Worm (Caenorhabditis elegans) whole organism, late embryonic: ENCODE results near the gene F13C5.2.

Source experiments
- F13H6.1 ChIP-seq: sonication (generic microtip); optimal IDR thresholded peaks from 2 replicates; lab custom pipeline; 2016; ENCODE audit warnings: missing genetic modification characterization, missing compliant biosample characterization
- K09A11.1 ChIP-seq: sonication (generic microtip); optimal IDR thresholded peaks from 2 replicates; lab custom pipeline; 2017; ENCODE audit warnings: antibody characterized with exemption, mild to moderate bottlenecking, missing genetic modification characterization, missing compliant biosample characterization; ENCODE audit not compliant: insufficient read depth
- ahr-1 ChIP-seq: sonication (generic microtip); optimal IDR thresholded peaks from 2 replicates; lab custom pipeline; 2016; ENCODE audit warnings: missing genetic modification characterization, missing compliant biosample characterization
- ama-1 ChIP-seq: fragments of 150-350 bp; optimal IDR thresholded peaks from 2 replicates; lab custom pipeline; 2014
- ceh-18 ChIP-seq: sonication (generic microtip); optimal IDR thresholded peaks from 2 replicates; lab custom pipeline; 2016; ENCODE audit warnings: missing genetic modification characterization, missing compliant biosample characterization
- ceh-22 ChIP-seq: sonication (generic microtip); optimal IDR thresholded peaks from 2 replicates; lab custom pipeline; 2017; ENCODE audit warnings: missing biosample characterization, missing genetic modification characterization
- ceh-24 ChIP-seq: sonication (generic microtip); optimal IDR thresholded peaks from 2 replicates; lab custom pipeline; 2016; ENCODE audit warnings: mild to moderate bottlenecking, missing genetic modification characterization, missing compliant biosample characterization
- ceh-30 ChIP-seq: fragments of 150-350 bp; optimal IDR thresholded peaks from 2 replicates; lab custom pipeline; 2014; ENCODE audit warnings: missing biosample characterization, missing genetic modification characterization
- ceh-48 ChIP-seq: sonication (generic microtip); optimal IDR thresholded peaks from 2 replicates; lab custom pipeline; 2016; ENCODE audit warnings: missing genetic modification characterization, inconsistent platforms, missing compliant biosample characterization
- ceh-9 ChIP-seq: sonication (generic microtip); optimal IDR thresholded peaks from 2 replicates; lab custom pipeline; 2016; ENCODE audit warnings: mild to moderate bottlenecking, missing genetic modification characterization, inconsistent platforms, missing compliant biosample characterization
- dve-1 ChIP-seq: sonication (generic microtip); optimal IDR thresholded peaks from 2 replicates; lab custom pipeline; 2017; ENCODE audit warnings: antibody characterized with exemption, mild to moderate bottlenecking, missing genetic modification characterization, missing compliant biosample characterization
- elt-2 ChIP-seq: sonication (generic microtip); optimal IDR thresholded peaks from 2 replicates; lab custom pipeline; 2016; ENCODE audit warnings: missing genetic modification reagents, missing genetic modification characterization, missing compliant biosample characterization
- elt-4 ChIP-seq: sonication (generic microtip); optimal IDR thresholded peaks from 2 replicates; lab custom pipeline; 2016; ENCODE audit warnings: missing genetic modification characterization, missing compliant biosample characterization
- ets-4 ChIP-seq: sonication (generic microtip); optimal IDR thresholded peaks from 2 replicates; lab custom pipeline; 2016; ENCODE audit warnings: missing genetic modification characterization, missing compliant biosample characterization
- fkh-6 ChIP-seq: sonication (generic microtip); optimal IDR thresholded peaks from 2 replicates; lab custom pipeline; 2016; ENCODE audit warnings: missing genetic modification characterization, missing compliant biosample characterization
- gmeb-2 ChIP-seq: sonication (generic microtip); optimal IDR thresholded peaks from 2 replicates; lab custom pipeline; 2016; ENCODE audit warnings: missing genetic modification characterization, inconsistent platforms, missing compliant biosample characterization
- hlh-30 ChIP-seq: sonication (generic microtip); optimal IDR thresholded peaks from 2 replicates; lab custom pipeline; 2017; ENCODE audit warnings: antibody characterized with exemption, missing genetic modification characterization, missing compliant biosample characterization; ENCODE audit not compliant: insufficient read depth
- nfya-1 ChIP-seq: sonication (generic microtip); optimal IDR thresholded peaks from 2 replicates; lab custom pipeline; 2017; ENCODE audit warnings: missing genetic modification characterization, mild to moderate bottlenecking, missing compliant biosample characterization, antibody characterized with exemption, moderate library complexity
- nhr-232 ChIP-seq: sonication (generic microtip); optimal IDR thresholded peaks from 2 replicates; lab custom pipeline; 2016; ENCODE audit warnings: missing genetic modification characterization, missing compliant biosample characterization
- npax-4 ChIP-seq: sonication (generic microtip); optimal IDR thresholded peaks from 2 replicates; lab custom pipeline; 2016; ENCODE audit warnings: missing genetic modification characterization, missing compliant biosample characterization
- odd-2 ChIP-seq: sonication (generic microtip); optimal IDR thresholded peaks from 2 replicates; lab custom pipeline; 2017; ENCODE audit warnings: antibody characterized with exemption, mild to moderate bottlenecking, missing genetic modification characterization, missing compliant biosample characterization
- pat-9 ChIP-seq: fragments of 200-800 bp; sonication (Bioruptor generic); optimal IDR thresholded peaks from 2 replicates; lab custom pipeline; 2018; ENCODE audit warnings: mild to moderate bottlenecking, missing genetic modification characterization, moderate library complexity, missing compliant biosample characterization
- pha-2 ChIP-seq: sonication (generic microtip); optimal IDR thresholded peaks from 2 replicates; lab custom pipeline; 2017; ENCODE audit warnings: mild to moderate bottlenecking, missing genetic modification characterization, missing compliant biosample characterization
- pqm-1 ChIP-seq: sonication (generic microtip); optimal IDR thresholded peaks from 2 replicates; lab custom pipeline; 2016; ENCODE audit warnings: missing genetic modification characterization, missing compliant biosample characterization
- pros-1 ChIP-seq: fragments of 150-350 bp; optimal IDR thresholded peaks from 2 replicates; lab custom pipeline; 2014; ENCODE audit warnings: missing biosample characterization, missing genetic modification reagents, missing genetic modification characterization
- rnt-1 ChIP-seq: sonication (generic microtip); optimal IDR thresholded peaks from 2 replicates; lab custom pipeline; 2016; ENCODE audit warnings: missing genetic modification characterization, missing compliant biosample characterization
- syd-9 ChIP-seq: sonication (generic microtip); optimal IDR thresholded peaks from 2 replicates; lab custom pipeline; 2016; ENCODE audit warnings: mild to moderate bottlenecking, missing genetic modification characterization, moderate library complexity, missing compliant biosample characterization
- unc-3 ChIP-seq, 2 experiments: fragments of 200-800 bp in 1 of 2; sonication (Bioruptor generic) in 1 of 2; sonication (generic microtip) in 1 of 2; conservative IDR thresholded peaks in 1 of 2; optimal IDR thresholded peaks in 1 of 2; 2 replicates each; pipeline versions ENCODE4 v1.3.6 to Lab custom; 2016 to 2022; ENCODE audit warnings: missing compliant biosample characterization in 2 of 2, missing genetic modification characterization in 2 of 2, missing genetic modification reagents in 1 of 2

The F13C5.2 gene

DNA sequence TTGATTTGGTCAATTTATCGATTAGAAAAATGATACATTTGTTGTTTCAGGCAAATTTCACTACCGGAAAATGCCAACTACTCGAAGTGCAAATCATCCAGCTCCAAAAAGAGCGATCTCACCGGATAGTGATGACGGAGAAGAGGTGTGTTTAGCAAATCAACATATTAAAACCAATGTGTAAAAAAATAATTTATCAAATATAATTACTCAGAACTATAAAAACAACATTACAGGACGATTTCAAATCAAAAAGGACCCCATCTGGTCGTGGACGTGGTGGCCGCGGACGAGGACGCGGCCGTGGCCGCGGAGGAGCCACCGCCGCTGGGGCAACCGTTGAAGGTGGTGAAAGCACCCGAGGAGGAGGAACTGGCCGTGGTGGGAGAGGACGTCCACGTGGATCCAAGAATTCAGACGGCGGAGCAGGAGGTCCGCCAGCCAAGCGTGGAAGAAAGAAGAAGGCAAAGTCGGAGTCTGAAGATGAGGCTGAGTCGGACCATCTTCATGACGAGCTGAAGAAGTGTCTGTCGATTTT lies at the start of gene F13C5.2:
Gene F13C5.2 (plus strand): TSS at position 51 of the 538 bp plus-strand sequence.
- no peak for TF ChIP-seq ceh-30 (tag; lab: Kevin White, UChicago)

- TF ChIP-seq ceh-9 (tag; lab: Kevin White, UChicago) (no peak), ceh-18 (tag; lab: Kevin White, UChicago) (no peak), ahr-1 (tag; lab: Kevin White, UChicago) (no peak), gmeb-2 (tag; lab: Kevin White, UChicago) (no peak)
Observed at ce11 chrX:551175-551729, 42.5 kb upstream of the F13C5.2 start, which contains the start of gene F57C12.2. F57C12.2 (minus strand) TSS chrX:551392.

ce11 chrX:553420-553819 lies 40.3 kb upstream of the F13C5.2 start:
- TF ChIP-seq nfya-1 (tag; lab: Kevin White, UChicago) = no peak
- TF ChIP-seq K09A11.1 = no peak
- no peak for TF ChIP-seq ceh-9 (tag; lab: Kevin White, UChicago)
- TF ChIP-seq ceh-22 (tag; lab: Kevin White, UChicago) = no peak
- no peak for TF ChIP-seq pros-1 (tag; lab: Kevin White, UChicago)
- TF ChIP-seq, all 69 proteins: peak for 0

DNA sequence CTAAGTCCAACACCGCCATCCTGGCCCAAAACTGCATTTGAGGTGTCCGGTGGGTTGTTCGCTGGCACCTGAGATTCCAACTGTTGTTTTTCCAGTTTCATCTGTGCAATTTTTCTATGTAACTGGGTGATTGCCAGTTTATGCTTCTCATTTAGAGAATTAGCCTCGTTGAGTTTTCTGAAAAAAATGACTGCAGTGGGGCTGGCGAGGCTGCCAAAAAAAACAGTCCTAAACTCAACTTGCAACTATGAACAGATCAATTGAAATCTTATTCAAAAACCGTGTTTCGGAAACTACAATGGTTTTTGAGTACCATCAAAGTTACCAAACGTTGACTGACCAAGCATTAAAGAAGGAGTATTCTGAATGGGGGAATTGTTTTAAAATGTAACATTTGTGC lies 39.9 kb upstream of the F13C5.2 start, which contains the start of gene F57C12.6:
Gene F57C12.6 (minus strand): TSS at position 101 of the 400 bp plus-strand sequence.
- TF ChIP-seq ceh-48 (tag; lab: Kevin White, UChicago) (no peak), ama-1 (lab: Kevin White, UChicago) (no peak), elt-2 (no peak), gmeb-2 (tag; lab: Kevin White, UChicago) (no peak), odd-2 (no peak), ceh-24 (tag; lab: Kevin White, UChicago) (no peak)
- TF ChIP-seq, all 69 proteins: peak for 0

DNA sequence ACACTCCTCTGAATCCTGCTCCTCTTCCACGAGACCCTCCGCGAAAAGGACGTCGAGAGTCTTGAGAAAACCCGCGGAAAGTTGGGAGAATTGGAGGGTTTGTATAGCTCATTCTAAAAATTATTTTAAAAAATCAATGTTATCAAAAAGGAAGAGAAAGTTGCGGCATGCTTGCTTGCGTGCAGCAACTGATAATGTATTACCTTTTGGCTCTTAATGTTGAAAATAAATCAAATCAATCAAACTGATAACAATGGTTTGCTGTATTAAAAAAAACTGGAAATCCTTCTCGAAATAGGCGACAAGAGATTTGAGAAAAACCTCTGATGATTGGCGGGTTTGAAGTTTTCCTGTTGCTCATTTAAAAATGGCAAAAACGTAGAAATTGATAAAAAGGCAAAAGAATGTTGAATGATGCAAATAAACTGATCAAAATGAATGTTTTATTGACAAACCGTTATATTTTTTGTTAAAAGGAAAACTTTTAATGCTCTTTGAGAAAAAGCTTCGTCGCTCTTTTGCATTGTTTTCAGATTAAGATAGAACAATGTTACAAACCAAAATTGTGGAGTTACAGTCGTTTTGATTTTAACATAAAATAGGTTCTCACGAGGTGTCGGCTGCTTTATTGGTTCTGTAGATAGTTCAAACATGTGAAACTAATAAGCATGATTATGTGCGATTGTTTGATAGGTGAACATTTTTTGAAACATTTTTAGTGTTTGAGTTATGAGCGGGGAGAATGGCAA lies 38.5 kb upstream of the F13C5.2 start:
- no peak for TF ChIP-seq ama-1 (lab: Kevin White, UChicago)
- peak; percentile 58 for TF ChIP-seq elt-2

- no peak for TF ChIP-seq hlh-30
- TF ChIP-seq ama-1 (lab: Kevin White, UChicago) = no peak
- TF ChIP-seq pat-9 (tag; lab: Kevin White, UChicago) = no peak
- TF ChIP-seq fkh-6 (tag; lab: Kevin White, UChicago) = no peak
- TF ChIP-seq ets-4 (tag; lab: Kevin White, UChicago) = no peak
- TF ChIP-seq unc-3 (GFP tag; conservative IDR thresholded peaks at IDR 0.05; lab: Robert Waterston, UW) = no peak
- TF ChIP-seq unc-3 (tag; optimal IDR thresholded peaks at IDR 0.05; lab: Kevin White, UChicago) = no peak
- TF ChIP-seq ceh-30 (tag; lab: Kevin White, UChicago) = no peak
- TF ChIP-seq F13H6.1 (tag; lab: Kevin White, UChicago) = no peak
- TF ChIP-seq elt-2 = no peak
- TF ChIP-seq ceh-24 (tag; lab: Kevin White, UChicago) = no peak
- TF ChIP-seq rnt-1 (tag; lab: Kevin White, UChicago) = no peak
- no peak for TF ChIP-seq dve-1 (tag; lab: Kevin White, UChicago)
- TF ChIP-seq pros-1 (tag; lab: Kevin White, UChicago) = no peak
- no peak for TF ChIP-seq pqm-1 (tag; lab: Kevin White, UChicago)
- no peak for TF ChIP-seq npax-4 (tag; lab: Kevin White, UChicago)
- no peak for TF ChIP-seq elt-4 (tag; lab: Kevin White, UChicago)
- no peak for TF ChIP-seq pha-2 (tag; lab: Kevin White, UChicago)
- no peak for TF ChIP-seq nhr-232 (tag; lab: Kevin White, UChicago)
- TF ChIP-seq syd-9 = no peak
Observed at ce11 chrX:557195-557594, 36.6 kb upstream of the F13C5.2 start, which contains the start of gene hlh-19. hlh-19 (minus strand) TSS chrX:557295.
